Fruit fly (Drosophila melanogaster): ENCODE data around the gene CG14439.

The CG14439 gene

dm6 chrX:6706570-6707306 lies 40.6 kb upstream of the CG14439 start:
- no peak for TF ChIP-seq Sin3A (optimal IDR thresholded peaks at IDR 0.05)
- no peak for TF ChIP-seq psq (optimal IDR thresholded peaks at IDR 0.05)
- no peak for TF ChIP-seq Myc (optimal IDR thresholded peaks at IDR 0.05)
- TF ChIP-seq ttk (optimal IDR thresholded peaks at IDR 0.05), result no peak
- TF ChIP-seq insv (optimal IDR thresholded peaks at IDR 0.05), result no peak
- no peak for TF ChIP-seq h (optimal IDR thresholded peaks at IDR 0.05)

DNA sequence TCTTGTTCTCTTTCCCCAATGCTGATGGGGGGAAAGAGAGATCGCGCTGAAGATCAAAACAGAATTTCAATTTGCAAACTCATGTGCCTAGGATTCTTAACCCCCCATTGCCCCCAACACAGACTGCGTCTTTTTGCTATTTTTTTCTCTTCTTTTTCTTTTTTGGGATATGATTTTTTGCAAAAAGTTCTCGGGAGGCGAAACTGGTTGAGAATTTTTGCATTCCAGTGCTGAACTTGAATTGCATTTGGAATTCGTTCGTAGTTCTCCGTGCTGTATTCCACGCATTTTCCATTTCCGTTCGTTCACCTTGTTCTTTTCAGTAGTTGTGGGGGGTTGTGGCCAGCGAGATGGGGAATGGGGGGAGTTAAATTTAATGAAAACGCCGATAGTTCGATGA lies 39.2 kb upstream of the CG14439 start:
- TF ChIP-seq Sin3A (optimal IDR thresholded peaks at IDR 0.05) (no peak), psq (optimal IDR thresholded peaks at IDR 0.05) (no peak), insv (optimal IDR thresholded peaks at IDR 0.05) (no peak), Myc (optimal IDR thresholded peaks at IDR 0.05) (no peak), ttk (optimal IDR thresholded peaks at IDR 0.05) (no peak), h (optimal IDR thresholded peaks at IDR 0.05) (no peak)

DNA sequence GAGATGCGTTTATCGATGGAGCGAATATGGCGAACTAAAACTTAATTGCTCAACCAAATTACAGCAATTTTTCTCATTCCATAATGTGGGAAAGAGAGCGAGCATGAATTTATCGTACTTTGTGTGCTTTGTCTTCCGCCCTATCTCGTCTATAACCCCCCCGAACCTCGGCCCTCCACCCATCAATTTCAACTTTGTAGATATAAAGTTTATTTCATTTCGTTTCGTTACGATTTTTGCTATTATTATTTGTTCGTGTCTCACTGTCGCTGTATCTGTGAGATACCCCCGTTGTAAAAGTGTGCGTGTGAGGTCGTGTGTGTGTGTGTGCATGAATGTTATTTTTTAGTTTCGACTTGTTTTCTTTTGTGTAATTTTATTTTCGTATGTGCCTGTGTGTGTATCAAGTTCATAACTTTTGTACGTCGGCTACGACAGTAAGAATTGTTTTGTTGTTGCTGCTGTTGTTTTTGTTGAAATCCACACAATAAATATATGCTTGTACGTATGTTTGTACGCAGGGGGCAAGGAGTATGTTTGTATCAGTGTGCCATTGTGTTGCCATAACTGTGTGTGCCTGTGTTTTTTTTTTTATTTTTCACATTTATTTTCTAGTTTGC lies 38.7 kb upstream of the CG14439 start:
- TF ChIP-seq ttk (optimal IDR thresholded peaks at IDR 0.05) (no peak), h (optimal IDR thresholded peaks at IDR 0.05) (no peak), insv (optimal IDR thresholded peaks at IDR 0.05) (no peak), psq (optimal IDR thresholded peaks at IDR 0.05) (no peak), Myc (optimal IDR thresholded peaks at IDR 0.05) (no peak), Sin3A (optimal IDR thresholded peaks at IDR 0.05) (no peak)

DNA sequence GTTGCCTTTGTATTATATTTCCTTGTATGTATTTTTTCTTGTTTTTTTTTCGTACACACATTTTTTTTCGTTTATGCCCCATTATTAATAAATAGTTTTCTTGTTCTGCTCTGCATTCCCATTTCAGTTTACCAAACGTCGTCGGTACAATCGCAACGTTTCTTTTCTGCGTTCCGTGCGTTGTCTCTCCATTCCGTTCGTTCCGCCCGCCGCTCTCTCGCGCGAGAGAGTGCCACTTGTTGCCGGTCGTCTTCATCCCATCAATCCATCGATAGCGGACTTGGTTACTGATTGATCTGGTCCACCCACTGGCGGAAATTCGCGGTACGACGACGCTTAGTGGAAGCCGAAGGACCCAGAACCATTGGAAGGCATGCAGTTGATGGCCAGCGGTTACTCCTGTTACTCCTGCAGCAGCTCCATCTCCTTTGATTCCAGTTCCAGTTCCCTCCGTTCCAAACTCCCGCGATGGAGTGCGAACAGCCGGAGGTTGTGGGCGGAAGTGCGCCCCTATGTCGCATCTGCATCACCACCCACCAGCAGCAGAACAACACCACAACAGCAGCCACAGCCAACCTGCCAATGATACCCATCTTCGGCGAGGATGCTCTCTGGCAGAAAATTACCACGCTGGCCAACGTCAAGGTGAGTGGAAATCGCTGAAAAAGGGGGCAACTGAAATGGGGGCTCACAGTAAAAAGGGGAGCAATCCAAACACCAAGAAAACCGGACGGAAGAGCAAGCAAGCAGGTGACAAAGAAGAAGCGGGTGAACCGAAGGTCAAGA lies 37.9 kb upstream of the CG14439 start:
- TF ChIP-seq Myc (optimal IDR thresholded peaks at IDR 0.05) (no peak), Sin3A (optimal IDR thresholded peaks at IDR 0.05) (no peak), psq (optimal IDR thresholded peaks at IDR 0.05) (no peak), h (optimal IDR thresholded peaks at IDR 0.05) (no peak), ttk (optimal IDR thresholded peaks at IDR 0.05) (no peak), insv (optimal IDR thresholded peaks at IDR 0.05) (no peak)

- no peak for TF ChIP-seq ttk (optimal IDR thresholded peaks at IDR 0.05)
- no peak for TF ChIP-seq Myc (optimal IDR thresholded peaks at IDR 0.05)
- no peak for TF ChIP-seq h (optimal IDR thresholded peaks at IDR 0.05)
- no peak for TF ChIP-seq insv (optimal IDR thresholded peaks at IDR 0.05)
- TF ChIP-seq psq (optimal IDR thresholded peaks at IDR 0.05), result no peak
- TF ChIP-seq Sin3A (optimal IDR thresholded peaks at IDR 0.05), result no peak
Observed at dm6 chrX:6710258-6710657, 37.1 kb upstream of the CG14439 start.

DNA sequence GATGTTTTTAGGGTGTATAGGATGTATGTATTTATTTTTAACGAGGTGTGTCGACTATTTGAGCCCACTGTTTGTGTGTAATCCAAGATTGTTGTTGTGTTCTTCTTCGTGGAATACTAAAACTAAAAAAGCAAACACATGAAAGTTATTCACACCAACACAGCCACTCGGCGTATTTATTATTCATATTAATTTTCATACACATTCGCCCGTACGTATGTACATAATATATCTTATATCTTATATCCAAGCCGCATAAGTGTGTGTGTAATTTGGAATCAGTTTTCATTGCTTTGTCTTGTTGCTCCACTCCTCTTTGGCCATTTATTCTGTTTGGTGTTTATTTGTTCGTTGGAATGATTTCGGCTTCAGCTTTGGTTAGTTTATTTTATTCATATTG lies 36.7 kb upstream of the CG14439 start:
- no peak for TF ChIP-seq ttk (optimal IDR thresholded peaks at IDR 0.05)
- no peak for TF ChIP-seq Myc (optimal IDR thresholded peaks at IDR 0.05)
- TF ChIP-seq Sin3A (optimal IDR thresholded peaks at IDR 0.05), result no peak
- TF ChIP-seq insv (optimal IDR thresholded peaks at IDR 0.05), result no peak
- no peak for TF ChIP-seq psq (optimal IDR thresholded peaks at IDR 0.05)
- no peak for TF ChIP-seq h (optimal IDR thresholded peaks at IDR 0.05)

- no peak for TF ChIP-seq Sin3A (optimal IDR thresholded peaks at IDR 0.05)
- no peak for TF ChIP-seq psq (optimal IDR thresholded peaks at IDR 0.05)
- no peak for TF ChIP-seq ttk (optimal IDR thresholded peaks at IDR 0.05)
- TF ChIP-seq insv (optimal IDR thresholded peaks at IDR 0.05), result no peak
- TF ChIP-seq Myc (optimal IDR thresholded peaks at IDR 0.05), result no peak
- no peak for TF ChIP-seq h (optimal IDR thresholded peaks at IDR 0.05)
Observed at dm6 chrX:6711295-6711694, 36.0 kb upstream of the CG14439 start.

DNA sequence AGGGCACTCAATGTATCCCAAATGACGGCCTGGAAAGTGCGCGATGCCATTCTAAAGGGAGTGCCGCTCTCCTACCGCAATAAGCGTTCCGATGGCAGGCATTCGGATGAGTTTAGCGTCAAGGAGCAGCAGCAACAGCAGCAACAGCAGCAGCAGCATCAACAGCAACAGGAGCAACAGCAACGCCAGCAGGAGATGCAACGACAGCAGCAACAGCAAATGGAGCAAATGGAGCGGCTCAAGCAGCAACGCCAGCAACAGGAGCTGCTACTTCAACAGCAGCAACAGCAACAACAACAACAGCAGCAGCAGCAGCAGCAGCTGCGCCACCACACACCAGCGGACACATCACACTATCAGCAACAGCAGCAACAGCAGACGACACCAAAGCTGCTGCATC lies 31.2 kb upstream of the CG14439 start:
- TF ChIP-seq h (optimal IDR thresholded peaks at IDR 0.05) (no peak), Sin3A (optimal IDR thresholded peaks at IDR 0.05) (no peak), psq (optimal IDR thresholded peaks at IDR 0.05) (no peak), Myc (optimal IDR thresholded peaks at IDR 0.05) (no peak), insv (optimal IDR thresholded peaks at IDR 0.05) (no peak), ttk (optimal IDR thresholded peaks at IDR 0.05) (no peak)

DNA sequence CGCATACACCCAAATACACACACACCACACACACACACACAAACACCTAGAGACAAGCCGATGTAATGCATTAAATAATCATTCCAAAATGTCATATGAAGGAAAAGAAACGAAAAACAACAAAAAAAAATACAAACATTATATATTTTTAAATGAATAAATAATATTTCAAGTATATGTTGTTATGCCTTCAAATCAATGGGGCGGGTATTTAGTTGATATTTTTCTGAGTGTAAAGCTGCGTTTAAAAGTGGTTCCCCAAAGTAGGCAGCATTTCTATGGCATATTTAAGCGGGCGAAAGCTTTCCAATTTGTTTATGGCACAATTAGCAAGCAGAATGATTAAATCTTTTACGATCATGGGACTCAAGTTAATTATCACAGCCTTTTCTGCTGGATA lies 28.1 kb upstream of the CG14439 start:
- TF ChIP-seq ttk (optimal IDR thresholded peaks at IDR 0.05) (no peak), insv (optimal IDR thresholded peaks at IDR 0.05) (no peak), Sin3A (optimal IDR thresholded peaks at IDR 0.05) (no peak), psq (optimal IDR thresholded peaks at IDR 0.05) (no peak)

DNA sequence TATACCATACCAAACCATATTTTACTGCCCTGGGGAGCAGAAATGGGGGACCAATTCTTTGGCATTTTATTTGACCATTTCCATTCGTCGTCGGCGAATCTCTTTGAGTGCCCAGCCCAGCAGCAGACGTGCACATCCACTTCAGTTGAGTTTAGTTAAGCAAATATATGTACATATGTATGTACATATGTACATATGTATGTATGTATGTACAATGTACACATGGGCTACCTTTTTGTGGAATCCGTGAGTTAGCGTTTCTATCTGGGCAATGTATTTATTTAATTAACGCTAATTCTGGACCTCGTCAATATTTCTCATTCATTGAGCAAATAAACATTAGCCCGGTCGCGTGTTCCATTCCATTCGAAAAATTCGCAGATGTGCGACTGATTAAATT lies 27.4 kb upstream of the CG14439 start:
- TF ChIP-seq psq (optimal IDR thresholded peaks at IDR 0.05), result no peak
- no peak for TF ChIP-seq h (optimal IDR thresholded peaks at IDR 0.05)
- TF ChIP-seq Myc (optimal IDR thresholded peaks at IDR 0.05), result no peak
- TF ChIP-seq Sin3A (optimal IDR thresholded peaks at IDR 0.05), result no peak
- no peak for TF ChIP-seq insv (optimal IDR thresholded peaks at IDR 0.05)

- TF ChIP-seq Myc (optimal IDR thresholded peaks at IDR 0.05), result no peak
- no peak for TF ChIP-seq insv (optimal IDR thresholded peaks at IDR 0.05)
- TF ChIP-seq psq (optimal IDR thresholded peaks at IDR 0.05), result no peak
- TF ChIP-seq Sin3A (optimal IDR thresholded peaks at IDR 0.05), result no peak
- TF ChIP-seq h (optimal IDR thresholded peaks at IDR 0.05), result no peak
- TF ChIP-seq ttk (optimal IDR thresholded peaks at IDR 0.05), result no peak
Observed at dm6 chrX:6723622-6724021, 23.7 kb upstream of the CG14439 start.

- TF ChIP-seq ttk (optimal IDR thresholded peaks at IDR 0.05) (no peak), Myc (optimal IDR thresholded peaks at IDR 0.05) (no peak), h (optimal IDR thresholded peaks at IDR 0.05) (no peak), Sin3A (optimal IDR thresholded peaks at IDR 0.05) (no peak), insv (optimal IDR thresholded peaks at IDR 0.05) (no peak), psq (optimal IDR thresholded peaks at IDR 0.05) (no peak)
Observed at dm6 chrX:6724904-6725505, 22.3 kb upstream of the CG14439 start.

Data from Kc167 (cell line).